Fruit fly (Drosophila melanogaster): ENCODE measurements around the gene Jon25Biii.

The Jon25Biii gene

DNA sequence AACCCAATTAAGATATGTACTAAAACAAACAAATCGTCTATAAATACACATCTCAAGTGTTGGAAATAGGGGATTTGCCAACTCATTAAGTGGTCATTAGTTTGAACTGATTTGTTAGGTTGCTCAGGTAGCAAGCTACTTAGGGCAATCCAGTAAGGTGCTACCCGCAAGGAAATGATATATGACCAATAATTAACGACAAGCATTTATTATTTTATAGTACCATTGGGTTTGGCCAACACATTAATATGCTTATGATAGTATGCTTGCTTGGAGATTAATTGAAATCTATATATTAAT lies 45.2 kb upstream of the Jon25Biii start (continued):
- TF ChIP-seq Vsx1 (GFP tag; optimal IDR thresholded peaks at IDR 0.05) (peak; percentile 71), CG18262 (tag; optimal IDR thresholded peaks at IDR 0.05) (no peak)

DNA sequence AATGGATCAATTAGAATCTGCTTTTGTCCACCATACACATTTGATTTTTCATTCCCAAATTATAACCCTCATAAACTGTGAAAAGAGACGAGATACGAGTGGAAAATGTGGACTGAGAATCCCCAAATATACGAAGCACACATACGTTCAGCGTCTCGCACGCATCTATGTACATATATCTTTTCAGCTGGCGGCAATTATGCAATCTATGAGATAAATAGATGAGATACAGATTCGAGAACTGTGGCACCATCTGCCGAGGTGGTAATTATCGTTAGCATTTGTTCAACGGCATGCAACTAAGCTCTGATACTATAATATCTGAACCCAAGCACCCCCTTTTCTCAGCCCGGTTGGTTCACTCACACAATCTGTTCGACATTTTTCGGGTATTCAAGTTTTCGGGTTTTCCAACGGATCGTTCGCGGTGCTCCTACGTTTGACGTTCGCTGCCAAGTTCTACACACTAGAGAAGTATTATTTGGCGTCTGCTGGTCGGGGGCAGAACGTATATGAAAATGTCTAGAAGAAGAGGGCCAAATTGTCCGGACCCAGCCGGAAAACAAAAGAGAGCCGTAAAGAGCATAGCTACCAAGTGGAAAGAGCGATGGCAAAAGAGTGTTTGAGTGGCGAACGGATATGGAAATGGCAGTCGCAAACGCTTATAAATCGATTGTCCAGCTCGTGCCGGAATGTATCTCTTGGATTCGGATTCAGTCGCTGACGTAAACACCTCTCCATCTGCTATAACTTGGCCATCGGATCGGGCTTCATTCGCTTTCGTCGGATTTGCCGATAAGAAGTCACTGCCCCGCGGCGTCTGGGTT lies 44.7 kb upstream of the Jon25Biii start:
- 0 out of 4 replicates have a peak, but pooled peaks have one; percentile 28 for TF ChIP-seq chinmo (GFP tag; IDR thresholded peaks at IDR 0.05; ENCODE audit: partially characterized antibody)
- no peak for TF ChIP-seq hkb (optimal IDR thresholded peaks at IDR 0.05)
- no peak for TF ChIP-seq hkb (GFP tag; IDR thresholded peaks at IDR 0.05)
- TF ChIP-seq CG15479 (GFP tag; optimal IDR thresholded peaks at IDR 0.05) = peak; percentile 35
- peak; percentile 50 for TF ChIP-seq sens (GFP tag)
- TF ChIP-seq CG3163 (GFP tag; optimal IDR thresholded peaks at IDR 0.05) = peak; percentile 93
- no peak for TF ChIP-seq CG6254 (GFP tag; optimal IDR thresholded peaks at IDR 0.05)
- TF ChIP-seq Trl (optimal IDR thresholded peaks at IDR 0.05) = peak; percentile 52 to 77
- TF ChIP-seq Trl (GFP tag; optimal IDR thresholded peaks at IDR 0.05) = no peak
- TF ChIP-seq CG17385 (GFP tag; optimal IDR thresholded peaks at IDR 0.05) = peak; percentile 34
- no peak for TF ChIP-seq CG16779 (GFP tag; IDR thresholded peaks at IDR 0.05)
- peak in 1 of 2 experiments; percentile 95 for TF ChIP-seq Pdp1 (GFP tag; optimal IDR thresholded peaks at IDR 0.05)
- TF ChIP-seq sd (tag; optimal IDR thresholded peaks at IDR 0.05) = peak; percentile 86
- TF ChIP-seq Med (GFP tag) = peak; percentile 73
- TF ChIP-seq CG10543 (GFP tag; optimal IDR thresholded peaks at IDR 0.05) = peak; percentile 33
- no peak for TF ChIP-seq CG6272 (GFP tag; IDR thresholded peaks at IDR 0.05)
- TF ChIP-seq h (optimal IDR thresholded peaks at IDR 0.05) = no peak
- TF ChIP-seq CG5245 (GFP tag; optimal IDR thresholded peaks at IDR 0.05) = no peak
- peak; percentile 11 for TF ChIP-seq CG13296 (GFP tag; optimal IDR thresholded peaks at IDR 0.05)
- peak; percentile 22; the same call in 1 of the 2 replicates for TF ChIP-seq Scr (GFP tag; IDR thresholded peaks at IDR 0.05; ENCODE audit: partially characterized antibody)
- TF ChIP-seq Deaf1 (tag; optimal IDR thresholded peaks at IDR 0.05) = peak; percentile 71
- no peak for TF ChIP-seq CG17612 (GFP tag; IDR thresholded peaks at IDR 0.05)
- TF ChIP-seq CG32532 (GFP tag; IDR thresholded peaks at IDR 0.05) = peak; percentile 11; the same call in 1 of the 2 replicates
- peak; percentile 66 for TF ChIP-seq CG12769 (tag; optimal IDR thresholded peaks at IDR 0.05)

DNA sequence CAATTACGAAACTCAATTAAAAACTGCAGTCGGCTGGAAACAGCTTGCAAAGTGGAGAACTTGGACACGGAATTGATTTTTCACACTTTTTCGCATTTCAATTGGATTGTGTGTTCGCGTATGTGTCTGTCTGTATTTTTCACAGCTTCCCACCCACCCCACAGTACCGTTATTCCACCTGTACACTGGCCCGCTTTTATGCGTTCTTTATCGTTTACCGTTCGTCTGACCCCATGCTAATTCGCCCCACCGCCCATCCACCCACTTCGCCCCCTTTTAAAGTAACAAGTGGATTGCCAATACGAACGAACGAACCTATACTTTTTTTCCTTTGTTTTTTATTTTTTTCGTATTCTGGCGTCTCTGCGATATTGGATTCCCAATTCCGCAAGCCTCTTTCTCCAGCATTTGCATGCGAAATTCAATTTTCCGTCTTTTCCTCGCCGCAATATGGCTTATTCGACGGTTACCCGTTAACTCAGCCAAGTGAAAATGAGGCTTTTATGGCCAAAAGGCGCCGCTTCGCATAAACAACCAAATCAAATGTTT lies 31.6 kb upstream of the Jon25Biii start:
- no peak for TF ChIP-seq Hr51 (GFP tag; optimal IDR thresholded peaks at IDR 0.05)
- peak; percentile 88 for TF ChIP-seq Ets65A (GFP tag)
- TF ChIP-seq abd-A (tag; optimal IDR thresholded peaks at IDR 0.05) = no peak
- peak; percentile 78 for TF ChIP-seq Med (GFP tag)
- no peak for TF ChIP-seq CG7963 (GFP tag; IDR thresholded peaks at IDR 0.05; ENCODE audit: partially characterized antibody)
- TF ChIP-seq CG13287 (GFP tag; IDR thresholded peaks at IDR 0.05; ENCODE audit: partially characterized antibody) = no peak
- TF ChIP-seq sens (GFP tag) = peak; percentile 61
- no peak for TF ChIP-seq gce (GFP tag; IDR thresholded peaks at IDR 0.05)
- no peak for TF ChIP-seq lov (optimal IDR thresholded peaks at IDR 0.05)
- 0 out of 3 replicates have a peak, but pooled peaks have one; percentile 42 for TF ChIP-seq lov (GFP tag; IDR thresholded peaks at IDR 0.05)
- no peak for TF ChIP-seq z (GFP tag; IDR thresholded peaks at IDR 0.05)
- TF ChIP-seq Sry-β (GFP tag; optimal IDR thresholded peaks at IDR 0.05) = no peak
- no peak for TF ChIP-seq toy (GFP tag; IDR thresholded peaks at IDR 0.05)
- no peak for TF ChIP-seq CG2202 (tag; optimal IDR thresholded peaks at IDR 0.05)
- TF ChIP-seq sqz (GFP tag; optimal IDR thresholded peaks at IDR 0.05) = no peak
- TF ChIP-seq onecut (GFP tag; IDR thresholded peaks at IDR 0.05) = peak; percentile 60
- TF ChIP-seq scrt (GFP tag; optimal IDR thresholded peaks at IDR 0.05) = peak; percentile 58
